Fruit fly (Drosophila melanogaster) whole organism, prepupa: ENCODE data around the gene Orco.

Source experiments
- Blimp-1 ChIP-seq: fragments of 200-800 bp; sonication (Bioruptor generic); optimal IDR thresholded peaks from 3 replicates; lab custom pipeline; 2017; ENCODE audit warnings: missing biosample characterization, missing genetic modification characterization, mild to moderate bottlenecking, moderate library complexity, missing genetic modification reagents
- CG10631 ChIP-seq: fragments of 200-800 bp; sonication (Bioruptor generic); optimal IDR thresholded peaks from 2 replicates; lab custom pipeline; 2016; ENCODE audit warnings: missing biosample characterization, missing genetic modification characterization
- CG10669 ChIP-seq: fragments of 200-800 bp; sonication (Bioruptor generic); optimal IDR thresholded peaks from 3 replicates; lab custom pipeline; 2018; ENCODE audit warnings: missing biosample characterization, mild to moderate bottlenecking, missing genetic modification characterization, moderate library complexity
- CG11294 ChIP-seq: fragments of 200-800 bp; sonication (Bioruptor generic); IDR thresholded peaks from 2 replicates; pipeline ENCODE4 v1.3.6; 2022; ENCODE audit warnings: missing biosample characterization, missing genetic modification characterization
- CG11762 ChIP-seq: fragments of 200-800 bp; sonication (Bioruptor generic); optimal IDR thresholded peaks from 3 replicates; lab custom pipeline; 2016; ENCODE audit warnings: missing biosample characterization, missing genetic modification characterization; ENCODE audit not compliant: insufficient read depth
- CG15336 ChIP-seq: fragments of 200-800 bp; sonication (Bioruptor generic); IDR thresholded peaks from 2 replicates; pipeline ENCODE4 v1.3.6; 2022; ENCODE audit warnings: missing biosample characterization, missing genetic modification characterization
- CG16779 ChIP-seq: fragments of 200-800 bp; sonication (Bioruptor generic); optimal IDR thresholded peaks from 3 replicates; lab custom pipeline; 2017; ENCODE audit warnings: missing biosample characterization, mild to moderate bottlenecking, missing genetic modification characterization
- CG3032 ChIP-seq: fragments of 200-800 bp; optimal IDR thresholded peaks from 2 replicates; lab custom pipeline; 2019; ENCODE audit warnings: missing biosample characterization, mild to moderate bottlenecking, missing genetic modification characterization, moderate library complexity
- CG32006 ChIP-seq: fragments of 200-800 bp; sonication (Bioruptor generic); optimal IDR thresholded peaks from 3 replicates; lab custom pipeline; 2017; ENCODE audit warnings: missing biosample characterization, mild to moderate bottlenecking, missing genetic modification characterization
- CG34406 ChIP-seq: fragments of 200-800 bp; sonication (Bioruptor generic); optimal IDR thresholded peaks from 3 replicates; lab custom pipeline; 2016; ENCODE audit warnings: missing biosample characterization, missing genetic modification characterization
- CG3919 ChIP-seq: fragments of 200-800 bp; sonication (Bioruptor generic); optimal IDR thresholded peaks from 3 replicates; lab custom pipeline; 2016; ENCODE audit warnings: missing biosample characterization, missing genetic modification characterization
- CG4318 ChIP-seq: fragments of 200-800 bp; sonication (Bioruptor generic); optimal IDR thresholded peaks from 3 replicates; lab custom pipeline; 2017; ENCODE audit warnings: missing biosample characterization, mild to moderate bottlenecking, missing genetic modification characterization
- CG6276 ChIP-seq: fragments of 200-800 bp; sonication (Bioruptor generic); optimal IDR thresholded peaks from 2 replicates; lab custom pipeline; 2017; ENCODE audit warnings: missing biosample characterization, mild to moderate bottlenecking, missing genetic modification characterization
- CG6854 ChIP-seq: fragments of 200-800 bp; sonication (Bioruptor generic); optimal IDR thresholded peaks from 2 replicates; lab custom pipeline; 2017; ENCODE audit warnings: missing biosample characterization, mild to moderate bottlenecking, missing genetic modification characterization
- CG8119 ChIP-seq: fragments of 200-800 bp; sonication (Bioruptor generic); IDR thresholded peaks from 3 replicates; pipeline ENCODE4 v1.3.6; 2022; ENCODE audit warnings: missing biosample characterization, missing genetic modification characterization
- CG8319 ChIP-seq: fragments of 200-800 bp; sonication (Bioruptor generic); optimal IDR thresholded peaks from 3 replicates; lab custom pipeline; 2016; ENCODE audit warnings: missing biosample characterization, missing genetic modification characterization
- Eip75B ChIP-seq: fragments of 200-800 bp; sonication (Bioruptor generic); optimal IDR thresholded peaks from 3 replicates; lab custom pipeline; 2016; ENCODE audit warnings: missing biosample characterization, missing genetic modification characterization
- Eip78C ChIP-seq: fragments of 200-800 bp; sonication (Bioruptor generic); peaks from one replicate; lab custom pipeline; 2016; ENCODE audit warnings: missing biosample characterization, missing genetic modification characterization
- Eip93F ChIP-seq: fragments of 200-800 bp; sonication (Bioruptor generic); optimal IDR thresholded peaks from 2 replicates; lab custom pipeline; 2016; ENCODE audit warnings: missing biosample characterization, mild to moderate bottlenecking, missing genetic modification characterization
- Ets21C ChIP-seq: fragments of 200-800 bp; sonication (Bioruptor generic); optimal IDR thresholded peaks from 3 replicates; lab custom pipeline; 2016; ENCODE audit warnings: missing biosample characterization, missing genetic modification characterization
- Gug ChIP-seq: fragments of 200-800 bp; sonication (Bioruptor generic); IDR thresholded peaks from 2 replicates; pipeline ENCODE4 v1.3.6; 2022; ENCODE audit warnings: missing biosample characterization, missing genetic modification characterization
- Hr38 ChIP-seq: sonication (Bioruptor generic); optimal IDR thresholded peaks from 2 replicates; lab custom pipeline; 2016; ENCODE audit warnings: missing biosample characterization, missing genetic modification characterization
- Hr39 ChIP-seq: fragments of 200-800 bp; sonication (Bioruptor generic); optimal IDR thresholded peaks from 2 replicates; lab custom pipeline; 2016; ENCODE audit warnings: missing biosample characterization, missing genetic modification characterization
- Hr4 ChIP-seq: fragments of 200-800 bp; sonication (Bioruptor generic); optimal IDR thresholded peaks from 3 replicates; lab custom pipeline; 2016; ENCODE audit warnings: missing biosample characterization, missing genetic modification characterization
- Lpt ChIP-seq: fragments of 200-800 bp; sonication (Bioruptor generic); optimal IDR thresholded peaks from 3 replicates; lab custom pipeline; 2016; ENCODE audit warnings: missing biosample characterization, missing genetic modification characterization
- Met ChIP-seq: fragments of 200-800 bp; sonication (Bioruptor generic); optimal IDR thresholded peaks from 3 replicates; lab custom pipeline; 2016; ENCODE audit warnings: missing biosample characterization, missing genetic modification characterization
- Smox ChIP-seq: fragments of 200-800 bp; sonication (Bioruptor generic); optimal IDR thresholded peaks from 3 replicates; lab custom pipeline; 2016; ENCODE audit warnings: missing biosample characterization, missing genetic modification characterization
- Sox102F ChIP-seq: fragments of 200-800 bp; sonication (Bioruptor generic); optimal IDR thresholded peaks from 2 replicates; lab custom pipeline; 2016; ENCODE audit warnings: missing biosample characterization, mild to moderate bottlenecking, missing genetic modification characterization
- Sox14 ChIP-seq: fragments of 200-800 bp; sonication (Bioruptor generic); optimal IDR thresholded peaks from 3 replicates; lab custom pipeline; 2016; ENCODE audit warnings: missing biosample characterization, missing genetic modification characterization
- Sox15 ChIP-seq: fragments of 200-800 bp; sonication (Bioruptor generic); optimal IDR thresholded peaks from 3 replicates; lab custom pipeline; 2016; ENCODE audit warnings: missing biosample characterization, missing genetic modification characterization
- achi ChIP-seq: fragments of 200-800 bp; sonication (Bioruptor generic); optimal IDR thresholded peaks from 3 replicates; lab custom pipeline; 2016; ENCODE audit warnings: missing biosample characterization, missing genetic modification characterization
- acj6 ChIP-seq: fragments of 200-800 bp; sonication (Bioruptor generic); optimal IDR thresholded peaks from 3 replicates; lab custom pipeline; 2016; ENCODE audit warnings: missing biosample characterization, missing genetic modification characterization
- dsx ChIP-seq: fragments of 200-800 bp; optimal IDR thresholded peaks from 3 replicates; lab custom pipeline; 2019; ENCODE audit warnings: missing biosample characterization, mild to moderate bottlenecking, missing genetic modification characterization, moderate library complexity; ENCODE audit not compliant: poor library complexity, severe bottlenecking
- eg ChIP-seq: fragments of 200-800 bp; sonication (Bioruptor generic); IDR thresholded peaks from 3 replicates; pipeline ENCODE4 v1.3.6; 2022; ENCODE audit warnings: missing biosample characterization, missing genetic modification characterization
- fd85E ChIP-seq: fragments of 200-800 bp; sonication (Bioruptor generic); optimal IDR thresholded peaks from 3 replicates; lab custom pipeline; 2016; ENCODE audit warnings: missing biosample characterization, missing genetic modification characterization
- fkh ChIP-seq: fragments of 200-800 bp; sonication (Bioruptor generic); optimal IDR thresholded peaks from 3 replicates; lab custom pipeline; 2017; ENCODE audit warnings: missing biosample characterization, mild to moderate bottlenecking, missing genetic modification characterization, moderate library complexity
- net ChIP-seq: fragments of 200-800 bp; sonication (Bioruptor generic); optimal IDR thresholded peaks from 3 replicates; lab custom pipeline; 2016; ENCODE audit warnings: missing biosample characterization, missing genetic modification characterization
- pdm3 ChIP-seq: fragments of 200-800 bp; sonication (Bioruptor generic); optimal IDR thresholded peaks from 3 replicates; lab custom pipeline; 2016; ENCODE audit warnings: missing biosample characterization, missing genetic modification characterization
- spab ChIP-seq: fragments of 200-800 bp; sonication (Bioruptor generic); optimal IDR thresholded peaks from 2 replicates; lab custom pipeline; 2017; ENCODE audit warnings: missing biosample characterization, mild to moderate bottlenecking, missing genetic modification characterization, missing genetic modification reagents
- ss ChIP-seq, 2 experiments: fragments of 200-800 bp; sonication (Bioruptor generic); optimal IDR thresholded peaks; 2 replicates in 1 of 2; 3 replicates in 1 of 2; lab custom pipeline; 2017 to 2018; ENCODE audit warnings: mild to moderate bottlenecking in 2 of 2, missing biosample characterization in 2 of 2, missing genetic modification characterization in 2 of 2, moderate library complexity in 1 of 2
- topi ChIP-seq: fragments of 200-800 bp; sonication (Bioruptor generic); optimal IDR thresholded peaks from 3 replicates; lab custom pipeline; 2016; ENCODE audit warnings: missing biosample characterization, missing genetic modification characterization
- vri ChIP-seq: fragments of 200-800 bp; sonication (Bioruptor generic); optimal IDR thresholded peaks from 3 replicates; lab custom pipeline; 2016; ENCODE audit warnings: missing biosample characterization, mild to moderate bottlenecking, missing genetic modification characterization

Gene Orco

DNA sequence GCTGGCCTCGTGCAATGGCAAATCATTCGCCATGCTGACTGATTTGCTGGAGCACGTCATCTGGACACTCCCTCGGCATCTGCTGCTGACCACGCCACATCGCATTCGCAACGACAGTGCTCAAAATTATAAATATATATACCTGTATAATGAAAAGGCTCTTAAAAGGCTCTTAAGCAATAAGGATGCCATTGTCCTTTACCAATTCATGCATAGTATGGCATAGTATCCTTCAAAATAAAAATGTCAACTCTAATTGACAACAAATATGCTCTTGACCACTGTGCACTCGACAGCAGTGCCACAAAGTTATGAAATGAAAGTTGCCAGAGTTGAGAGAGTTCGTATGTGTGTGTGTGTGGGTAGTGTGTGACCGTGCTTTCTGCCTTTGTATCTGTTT lies 9.9 kb upstream of the Orco start:
- TF ChIP-seq CG3919 (GFP tag; lab: Kevin White, UChicago) (peak; percentile 35), dsx (GFP tag; lab: Kevin White, UChicago) (peak; percentile 15), Lpt (GFP tag; lab: Kevin White, UChicago) (no peak), CG15336 (GFP tag; lab: Robert Waterston, UW) (peak; percentile 48), acj6 (GFP tag; lab: Kevin White, UChicago) (peak; percentile 29), Hr4 (peak; percentile 62), CG11294 (GFP tag; lab: Robert Waterston, UW) (no peak), Hr39 (GFP tag; lab: Kevin White, UChicago) (no peak), net (no peak), CG6854 (GFP tag; lab: Kevin White, UChicago) (no peak), CG10631 (GFP tag; lab: Kevin White, UChicago) (no peak), Eip93F (GFP tag; lab: Kevin White, UChicago) (no peak), CG34406 (peak; percentile 8), achi (peak; percentile 26), Hr38 (GFP tag; lab: Kevin White, UChicago) (no peak), CG11762 (GFP tag; lab: Kevin White, UChicago) (no peak), CG3032 (tag; lab: Kevin White, UChicago) (no peak), ss (GFP tag; optimal IDR thresholded peaks at IDR 0.05; lab: Kevin White, UChicago) (no peak), spab (no peak), topi (GFP tag; lab: Kevin White, UChicago) (peak; percentile 56), Ets21C (GFP tag; lab: Kevin White, UChicago) (no peak), CG8119 (GFP tag; lab: Robert Waterston, UW) (peak; percentile 51; the same call in 1 of the 3 replicates), Blimp-1 (GFP tag; lab: Kevin White, UChicago) (no peak), fd85E (GFP tag; lab: Kevin White, UChicago) (no peak), eg (GFP tag; lab: Robert Waterston, UW) (peak; percentile 56; the same call in 1 of the 3 replicates), vri (GFP tag; lab: Kevin White, UChicago) (no peak), CG16779 (tag; lab: Kevin White, UChicago) (no peak), Met (GFP tag; lab: Kevin White, UChicago) (peak; percentile 10), Gug (no peak), Sox102F (peak; percentile 20), CG10669 (GFP tag; lab: Kevin White, UChicago) (no peak), Eip78C (GFP tag; lab: Kevin White, UChicago) (peak; percentile 75), Smox (GFP tag; lab: Kevin White, UChicago) (peak; percentile 16), Sox15 (GFP tag; lab: Kevin White, UChicago) (no peak), Eip75B (no peak), CG32006 (GFP tag; lab: Kevin White, UChicago) (peak; percentile 38), CG4318 (GFP tag; lab: Kevin White, UChicago) (peak; percentile 26), CG8319 (no peak), pdm3 (GFP tag; lab: Kevin White, UChicago) (peak; percentile 31), CG6276 (GFP tag; lab: Kevin White, UChicago) (peak; percentile 31)
- TF ChIP-seq, all 60 proteins: peak for 18

- TF ChIP-seq fkh (GFP tag; lab: Kevin White, UChicago): peak; percentile 59
- TF ChIP-seq Sox14 (GFP tag; lab: Kevin White, UChicago): no peak
Measured at dm6 chr3R:5420454-5420853, 8.2 kb upstream of the Orco start.
